Fruit fly (Drosophila melanogaster): ENCODE results near the gene RhoL.

RhoL gene

dm6 chr3R:9550265-9551012, 48.1 kb upstream of the RhoL start (continued):
- TF ChIP-seq Hand (GFP tag; optimal IDR thresholded peaks at IDR 0.05) (no peak), pan (optimal IDR thresholded peaks at IDR 0.05) (no peak), pan (GFP tag; optimal IDR thresholded peaks at IDR 0.05 in 1 of 2, IDR thresholded peaks at IDR 0.05 in 1 of 2) (no peak), D19A (tag; optimal IDR thresholded peaks at IDR 0.05) (peak; percentile 63), Sin3A (optimal IDR thresholded peaks at IDR 0.05) (no peak), Dad (GFP tag; optimal IDR thresholded peaks at IDR 0.05) (no peak), fd3F (GFP tag; optimal IDR thresholded peaks at IDR 0.05) (no peak), Drgx (GFP tag; IDR thresholded peaks at IDR 0.05) (no peak), CG12219 (GFP tag; optimal IDR thresholded peaks at IDR 0.05) (no peak), CG42726 (GFP tag; IDR thresholded peaks at IDR 0.05; ENCODE audit: partially characterized antibody) (no peak), CG4820 (GFP tag; optimal IDR thresholded peaks at IDR 0.05) (no peak), CHES-1-like (GFP tag; optimal IDR thresholded peaks at IDR 0.05) (no peak), unpg (GFP tag; optimal IDR thresholded peaks at IDR 0.05) (no peak), gsb-n (tag; optimal IDR thresholded peaks at IDR 0.05) (no peak), inv (GFP tag; IDR thresholded peaks at IDR 0.05; ENCODE audit: partially characterized antibody) (no peak), Rx (GFP tag; IDR thresholded peaks at IDR 0.05) (no peak), otp (GFP tag; IDR thresholded peaks at IDR 0.05) (no peak), Asciz (GFP tag; optimal IDR thresholded peaks at IDR 0.05) (peak; percentile 62), tx (GFP tag; optimal IDR thresholded peaks at IDR 0.05) (no peak), scrt (GFP tag; optimal IDR thresholded peaks at IDR 0.05) (no peak), CG2116 (GFP tag; optimal IDR thresholded peaks at IDR 0.05) (no peak), CG31388 (GFP tag; optimal IDR thresholded peaks at IDR 0.05) (no peak), gt (GFP tag; IDR thresholded peaks at IDR 0.05) (no peak), CG12942 (GFP tag; optimal IDR thresholded peaks at IDR 0.05) (no peak), so (GFP tag; IDR thresholded peaks at IDR 0.05) (no peak), Hr78 (GFP tag; optimal IDR thresholded peaks at IDR 0.05) (peak in 1 of 2 experiments; percentile 80), her (GFP tag; optimal IDR thresholded peaks at IDR 0.05) (no peak), CG2678 (tag; optimal IDR thresholded peaks at IDR 0.05) (peak; percentile 13), CG11723 (GFP tag; optimal IDR thresholded peaks at IDR 0.05) (no peak), danr (GFP tag; IDR thresholded peaks at IDR 0.05) (no peak), corto (GFP tag; optimal IDR thresholded peaks at IDR 0.05) (peak; percentile 42), HHEX (GFP tag; optimal IDR thresholded peaks at IDR 0.05) (no peak), Deaf1 (tag; optimal IDR thresholded peaks at IDR 0.05) (no peak), BtbVII (GFP tag; optimal IDR thresholded peaks at IDR 0.05) (no peak), Blimp-1 (GFP tag; optimal IDR thresholded peaks at IDR 0.05) (peak; percentile 8), Rfx (GFP tag; IDR thresholded peaks at IDR 0.05) (no peak), CG17359 (tag; optimal IDR thresholded peaks at IDR 0.05) (peak; percentile 17), tap (tag; optimal IDR thresholded peaks at IDR 0.05) (peak; percentile 1), CG15696 (tag; optimal IDR thresholded peaks at IDR 0.05) (peak; percentile 22), CG10431 (GFP tag; optimal IDR thresholded peaks at IDR 0.05) (no peak), CG8290 (GFP tag; optimal IDR thresholded peaks at IDR 0.05) (no peak), CG8290 (tag; optimal IDR thresholded peaks at IDR 0.05) (peak in 1 of 2 experiments; percentile 12), salm (tag; optimal IDR thresholded peaks at IDR 0.05) (no peak), CG12155 (GFP tag; optimal IDR thresholded peaks at IDR 0.05) (no peak), CG6813 (GFP tag; optimal IDR thresholded peaks at IDR 0.05) (no peak), Hr51 (GFP tag; optimal IDR thresholded peaks at IDR 0.05) (no peak), kah (GFP tag; optimal IDR thresholded peaks at IDR 0.05) (peak; percentile 1), D (optimal IDR thresholded peaks at IDR 0.05) (no peak), D (GFP tag; optimal IDR thresholded peaks at IDR 0.05) (no peak), Tbp (GFP tag; optimal IDR thresholded peaks at IDR 0.05) (peak; percentile 44)
